Worm (Caenorhabditis elegans): ENCODE measurements around the gene Y110A2AL.5.

The Y110A2AL.5 gene

ce11 chrII:2859873-2860821 is 4.2 kb upstream of the Y110A2AL.5 start:
- TF ChIP-seq peb-1 (tag; optimal IDR thresholded peaks at IDR 0.05) (no peak), elt-3 (tag; optimal IDR thresholded peaks at IDR 0.05) (no peak), nhr-129 (tag; optimal IDR thresholded peaks at IDR 0.05) (peak; percentile 2), sem-4 (tag; optimal IDR thresholded peaks at IDR 0.05) (no peak), aly-2 (tag; optimal IDR thresholded peaks at IDR 0.05) (no peak), unc-55 (GFP tag; optimal IDR thresholded peaks at IDR 0.05) (no peak), ceh-82 (tag; optimal IDR thresholded peaks at IDR 0.05) (no peak), ceh-16 (tag; optimal IDR thresholded peaks at IDR 0.05) (no peak), gmeb-1 (tag; optimal IDR thresholded peaks at IDR 0.05) (no peak), R02D3.7 (tag; optimal IDR thresholded peaks at IDR 0.05) (no peak), mab-5 (tag; optimal IDR thresholded peaks at IDR 0.05) (no peak), nhr-21 (tag; optimal IDR thresholded peaks at IDR 0.05) (peak; percentile 16), nhr-77 (tag; optimal IDR thresholded peaks at IDR 0.05) (no peak), lin-13 (GFP tag; optimal IDR thresholded peaks at IDR 0.05) (no peak), crh-2 (tag; optimal IDR thresholded peaks at IDR 0.05) (no peak), nhr-25 (tag; optimal IDR thresholded peaks at IDR 0.05) (no peak)

ce11 chrII:2861385-2862099 is 2.8 kb upstream of the Y110A2AL.5 start:
- TF ChIP-seq F13H6.1 (tag; optimal IDR thresholded peaks at IDR 0.05): no peak
- TF ChIP-seq nhr-129 (tag; optimal IDR thresholded peaks at IDR 0.05): peak; percentile 19
- no peak for TF ChIP-seq ama-1 (optimal IDR thresholded peaks at IDR 0.05)
- no peak for TF ChIP-seq nhr-21 (tag; optimal IDR thresholded peaks at IDR 0.05)
- no peak for TF ChIP-seq ztf-4 (tag; optimal IDR thresholded peaks at IDR 0.05)
- TF ChIP-seq nhr-77 (tag; optimal IDR thresholded peaks at IDR 0.05): no peak
- TF ChIP-seq nhr-25 (tag; optimal IDR thresholded peaks at IDR 0.05): no peak
- TF ChIP-seq nhr-10 (tag; optimal IDR thresholded peaks at IDR 0.05): no peak
- peak; percentile 11 for TF ChIP-seq unc-55 (GFP tag; optimal IDR thresholded peaks at IDR 0.05)
- no peak for TF ChIP-seq sem-4 (tag; optimal IDR thresholded peaks at IDR 0.05)
- no peak for TF ChIP-seq dmd-4 (tag; optimal IDR thresholded peaks at IDR 0.05)
- peak; percentile 13 for TF ChIP-seq lin-11 (tag; optimal IDR thresholded peaks at IDR 0.05)
- peak; percentile 18 for TF ChIP-seq gmeb-1 (tag; optimal IDR thresholded peaks at IDR 0.05)
- no peak for TF ChIP-seq skn-1 (tag; optimal IDR thresholded peaks at IDR 0.05)
- TF ChIP-seq ZK546.5 (tag; optimal IDR thresholded peaks at IDR 0.05): no peak
- TF ChIP-seq snpc-4 (tag; optimal IDR thresholded peaks at IDR 0.05): no peak

ce11 chrII:2862557-2863035 is 1.7 kb upstream of the Y110A2AL.5 start:
- TF ChIP-seq peb-1 (tag; optimal IDR thresholded peaks at IDR 0.05) (no peak), nhr-129 (tag; optimal IDR thresholded peaks at IDR 0.05) (no peak), blmp-1 (tag; optimal IDR thresholded peaks at IDR 0.05; ENCODE audit: insufficient read depth) (no peak), ztf-11 (tag; optimal IDR thresholded peaks at IDR 0.05) (no peak), elt-1 (tag; optimal IDR thresholded peaks at IDR 0.05) (no peak), sma-9 (GFP tag; optimal IDR thresholded peaks at IDR 0.05) (no peak), sma-9 (tag; optimal IDR thresholded peaks at IDR 0.05) (no peak), zag-1 (tag; optimal IDR thresholded peaks at IDR 0.05) (no peak), nhr-11 (tag; optimal IDR thresholded peaks at IDR 0.05) (no peak), nhr-21 (tag; optimal IDR thresholded peaks at IDR 0.05) (no peak), R02D3.7 (tag; optimal IDR thresholded peaks at IDR 0.05) (no peak)

ce11 chrII:2865355-2865754 is 1.0 kb downstream of the Y110A2AL.5 start:
- TF ChIP-seq gmeb-1 (tag; optimal IDR thresholded peaks at IDR 0.05) (no peak), ama-1 (optimal IDR thresholded peaks at IDR 0.05) (no peak), nhr-6 (tag; optimal IDR thresholded peaks at IDR 0.05) (no peak), blmp-1 (tag; optimal IDR thresholded peaks at IDR 0.05; ENCODE audit: insufficient read depth) (no peak), mdl-1 (tag; optimal IDR thresholded peaks at IDR 0.05) (no peak), nhr-21 (tag; optimal IDR thresholded peaks at IDR 0.05) (no peak), elt-1 (tag; optimal IDR thresholded peaks at IDR 0.05) (no peak), nhr-12 (tag; optimal IDR thresholded peaks at IDR 0.05) (no peak), nhr-77 (tag; optimal IDR thresholded peaks at IDR 0.05) (no peak), ceh-82 (tag; optimal IDR thresholded peaks at IDR 0.05) (no peak), lsy-2 (tag; optimal IDR thresholded peaks at IDR 0.05) (no peak), elt-3 (tag; optimal IDR thresholded peaks at IDR 0.05) (no peak), sma-3 (GFP tag; optimal IDR thresholded peaks at IDR 0.05) (no peak)

Data from whole organism, L2 larva.